Worm (Caenorhabditis elegans) whole organism, early embryonic: ENCODE measurements around the gene C39F7.5.

Experiments used
- aly-1 ChIP-seq: sonication (generic microtip); optimal IDR thresholded peaks from 2 replicates; lab custom pipeline; 2016; ENCODE audit warnings: missing genetic modification characterization, missing compliant biosample characterization
- ama-1 ChIP-seq: fragments of 150-350 bp; optimal IDR thresholded peaks from 2 replicates; lab custom pipeline; 2014
- flt-1 ChIP-seq: fragments of 200-800 bp; sonication (Bioruptor generic); IDR thresholded peaks from 2 replicates; pipeline ENCODE4 v1.3.6; 2022; ENCODE audit warnings: missing genetic modification characterization, missing compliant biosample characterization
- pes-1 ChIP-seq: fragments of 200-800 bp; sonication (Bioruptor generic); IDR thresholded peaks from 2 replicates; pipeline ENCODE4 v1.3.6; 2022; ENCODE audit warnings: missing genetic modification reagents, missing genetic modification characterization, missing compliant biosample characterization
- scrt-1 ChIP-seq: fragments of 200-800 bp; sonication (Bioruptor generic); IDR thresholded peaks from 2 replicates; pipeline ENCODE4 v1.3.6; 2022; ENCODE audit warnings: missing genetic modification characterization, missing compliant biosample characterization
- sea-1 ChIP-seq: fragments of 200-800 bp; sonication (Bioruptor generic); conservative IDR thresholded peaks from 2 replicates; pipeline ENCODE4 v1.3.6; 2022; ENCODE audit warnings: missing genetic modification characterization, missing compliant biosample characterization

DNA sequence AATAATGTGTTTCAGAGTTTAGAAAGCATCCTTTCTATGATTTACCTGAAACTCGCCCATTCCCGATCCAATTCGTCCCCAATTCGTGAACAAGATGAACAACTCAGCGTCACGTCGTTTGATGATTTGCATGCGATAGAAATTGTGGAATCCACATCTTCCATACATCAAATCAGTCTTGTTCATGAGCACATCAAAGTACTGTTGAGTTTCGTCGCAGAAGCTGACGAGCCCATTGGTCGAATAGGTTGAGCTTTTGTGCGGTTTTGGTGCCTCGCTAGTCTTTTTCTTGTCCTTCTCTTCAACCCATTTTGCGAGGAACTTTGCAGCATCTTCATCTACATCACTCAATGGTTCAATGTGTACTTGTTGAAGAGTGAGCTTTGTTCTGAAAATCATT, 13.4 kb downstream of the C39F7.5 start:
- TF ChIP-seq sea-1 (GFP tag; lab: Robert Waterston, UW) = no peak
- TF ChIP-seq ama-1 = no peak
- TF ChIP-seq scrt-1 (GFP tag; lab: Robert Waterston, UW) = no peak
- no peak for TF ChIP-seq pes-1 (GFP tag; lab: Robert Waterston, UW)
- TF ChIP-seq aly-1 (tag; lab: Kevin White, UChicago) = no peak
- no peak for TF ChIP-seq flt-1 (GFP tag; lab: Robert Waterston, UW)
